Fruit fly (Drosophila melanogaster) whole organism, wandering third instar larva: ENCODE results near the gene CG14556.
A peak's percentile ranks its signal among the peaks of the same experiment; 100 is the strongest.

Experiments used
- CG32264 ChIP-seq: fragments of 200-800 bp; sonication (Bioruptor generic); optimal IDR thresholded peaks from 2 replicates; lab custom pipeline; 2016; ENCODE audit warnings: missing biosample characterization, missing genetic modification characterization
- CG9705 ChIP-seq: fragments of 200-800 bp; sonication (Bioruptor generic); optimal IDR thresholded peaks from 2 replicates; lab custom pipeline; 2018; ENCODE audit warnings: missing biosample characterization, mild to moderate bottlenecking, missing genetic modification characterization
- CrebA ChIP-seq: fragments of 200-800 bp; sonication (Bioruptor generic); optimal IDR thresholded peaks from 2 replicates; lab custom pipeline; 2016; ENCODE audit warnings: missing biosample characterization, mild to moderate bottlenecking, missing genetic modification characterization, borderline replicate concordance
- Dif ChIP-seq: fragments of 200-275, 200-300 bp; sonication (Bioruptor generic); optimal IDR thresholded peaks from 2 replicates; lab custom pipeline; 2018; ENCODE audit warnings: missing biosample characterization, missing genetic modification characterization; ENCODE audit not compliant: partially characterized antibody
- GATAd ChIP-seq: sonication (Bioruptor generic); optimal IDR thresholded peaks from 2 replicates; lab custom pipeline; 2016; ENCODE audit warnings: missing biosample characterization, missing genetic modification characterization
- HLH106 ChIP-seq: fragments of 200-800 bp; optimal IDR thresholded peaks from 3 replicates; lab custom pipeline; 2019; ENCODE audit warnings: missing biosample characterization, mild to moderate bottlenecking, missing genetic modification characterization, moderate library complexity
- Hnf4 ChIP-seq: fragments of 200-800 bp; sonication (Bioruptor generic); optimal IDR thresholded peaks from 2 replicates; lab custom pipeline; 2016; ENCODE audit warnings: missing biosample characterization, mild to moderate bottlenecking, missing genetic modification characterization
- Hr83 ChIP-seq: fragments of 200-300 bp; sonication (Bioruptor generic); optimal IDR thresholded peaks from 2 replicates; lab custom pipeline; 2016; ENCODE audit warnings: missing biosample characterization, mild to moderate bottlenecking, missing genetic modification characterization, moderate library complexity; ENCODE audit not compliant: poor library complexity, severe bottlenecking
- Jra ChIP-seq: sonication (Bioruptor generic); optimal IDR thresholded peaks from 2 replicates; lab custom pipeline; 2016; ENCODE audit warnings: missing biosample characterization, missing genetic modification characterization
- Mio ChIP-seq: sonication (Bioruptor generic); optimal IDR thresholded peaks from 2 replicates; lab custom pipeline; 2016; ENCODE audit warnings: missing biosample characterization, missing genetic modification characterization
- Myc ChIP-seq: fragments of >200 bp; optimal IDR thresholded peaks from 2 replicates; lab custom pipeline; 2017
- OdsH ChIP-seq: fragments of 200-800 bp; sonication (Bioruptor generic); optimal IDR thresholded peaks from 2 replicates; lab custom pipeline; 2016; ENCODE audit warnings: missing biosample characterization, mild to moderate bottlenecking, missing genetic modification characterization
- Sp1 ChIP-seq: fragments of 200-800 bp; sonication (Bioruptor generic); optimal IDR thresholded peaks from 3 replicates; lab custom pipeline; 2019; ENCODE audit warnings: missing biosample characterization, mild to moderate bottlenecking, missing genetic modification characterization, moderate library complexity
- Vsx2 ChIP-seq: fragments of 200-300, 225-300 bp; sonication (Bioruptor generic); optimal IDR thresholded peaks from 2 replicates; lab custom pipeline; 2018; ENCODE audit warnings: missing biosample characterization, missing genetic modification characterization; ENCODE audit not compliant: partially characterized antibody
- br ChIP-seq: fragments of 200-800 bp; sonication (Bioruptor generic); optimal IDR thresholded peaks from 2 replicates; lab custom pipeline; 2016; ENCODE audit warnings: missing biosample characterization, missing genetic modification characterization
- brk ChIP-seq: fragments of 200-800 bp; sonication (Bioruptor generic); optimal IDR thresholded peaks from 2 replicates; lab custom pipeline; 2016; ENCODE audit warnings: missing biosample characterization, mild to moderate bottlenecking, missing genetic modification characterization
- dmrt93B ChIP-seq: fragments of 200-800 bp; sonication (Bioruptor generic); optimal IDR thresholded peaks from 2 replicates; lab custom pipeline; 2018; ENCODE audit warnings: missing biosample characterization, mild to moderate bottlenecking, missing genetic modification characterization
- dsf ChIP-seq: sonication (Bioruptor generic); optimal IDR thresholded peaks from 2 replicates; lab custom pipeline; 2016; ENCODE audit warnings: missing biosample characterization, missing genetic modification characterization, borderline replicate concordance
- ey ChIP-seq: fragments of 200-800 bp; sonication (Bioruptor generic); optimal IDR thresholded peaks from 2 replicates; lab custom pipeline; 2016; ENCODE audit warnings: missing biosample characterization, missing genetic modification characterization
- foxo ChIP-seq, 2 experiments: fragments of 200-800 bp; sonication (Bioruptor generic); optimal IDR thresholded peaks; 2 replicates in 1 of 2; 3 replicates in 1 of 2; lab custom pipeline; 2016 to 2017; ENCODE audit warnings: missing biosample characterization in 2 of 2, missing genetic modification characterization in 2 of 2
- fru ChIP-seq: fragments of 200-800 bp; sonication (Bioruptor generic); optimal IDR thresholded peaks from 3 replicates; lab custom pipeline; 2016; ENCODE audit warnings: missing biosample characterization, mild to moderate bottlenecking, missing genetic modification characterization
- h ChIP-seq: fragments of 200-800 bp; sonication (Bioruptor generic); optimal IDR thresholded peaks from 3 replicates; lab custom pipeline; 2016; ENCODE audit warnings: missing biosample characterization, mild to moderate bottlenecking, missing genetic modification characterization
- jim ChIP-seq: fragments of 175-275, 200-325 bp; sonication (Bioruptor generic); optimal IDR thresholded peaks from 2 replicates; lab custom pipeline; 2016; ENCODE audit warnings: missing biosample characterization, mild to moderate bottlenecking, missing genetic modification characterization
- lola ChIP-seq: fragments of >200 bp; optimal IDR thresholded peaks from 2 replicates; lab custom pipeline; 2017; ENCODE audit warnings: missing biosample characterization, missing genetic modification characterization
- sage ChIP-seq: fragments of 200-800 bp; sonication (Bioruptor generic); optimal IDR thresholded peaks from 2 replicates; lab custom pipeline; 2016; ENCODE audit warnings: missing biosample characterization, mild to moderate bottlenecking, missing genetic modification characterization
- sv ChIP-seq: fragments of 200-800 bp; sonication (Bioruptor generic); optimal IDR thresholded peaks from 3 replicates; lab custom pipeline; 2016; ENCODE audit warnings: missing biosample characterization, missing genetic modification characterization
- usp ChIP-seq: fragments of >200 bp; optimal IDR thresholded peaks from 2 replicates; lab custom pipeline; 2017; ENCODE audit warnings: missing biosample characterization, missing genetic modification characterization
- woc ChIP-seq: sonication (Bioruptor generic); optimal IDR thresholded peaks from 2 replicates; lab custom pipeline; 2016; ENCODE audit warnings: missing biosample characterization, mild to moderate bottlenecking, missing genetic modification characterization

CG14556 gene

DNA sequence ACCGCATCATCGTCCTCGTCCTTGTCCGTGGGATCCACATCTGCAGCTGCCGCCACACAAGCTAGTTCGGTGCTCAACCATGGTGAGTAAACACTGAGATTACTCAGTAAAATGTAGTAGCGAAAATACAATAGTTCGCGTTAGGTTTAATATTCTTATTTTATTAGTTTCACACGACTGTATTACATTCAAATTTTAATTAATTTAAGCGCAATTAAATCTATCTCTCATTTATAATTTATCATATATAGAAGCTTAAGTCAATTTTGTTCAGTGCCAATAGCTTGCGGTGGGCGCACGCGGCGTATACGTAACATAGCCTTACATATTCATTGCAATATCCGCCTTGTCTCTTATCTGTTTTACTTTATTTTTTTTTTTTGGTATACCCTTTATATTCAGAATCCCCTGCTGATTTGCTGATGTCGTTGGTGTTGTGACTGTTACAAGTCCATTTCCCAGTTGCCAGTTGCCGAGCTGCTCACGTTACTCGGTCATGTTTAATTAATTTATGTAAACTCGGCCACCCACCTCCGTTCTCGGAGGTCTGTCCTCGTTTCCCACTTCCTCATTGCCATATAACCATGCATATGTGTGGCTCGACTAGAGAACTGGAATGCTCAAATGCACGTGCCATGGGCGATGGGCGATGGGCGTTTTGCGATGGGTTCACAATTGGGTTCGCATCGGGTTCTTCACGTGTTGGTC, 1.7 kb upstream of the CG14556 start:
- TF ChIP-seq Dif (GFP tag; lab: Kevin White, UChicago) (no peak), GATAd (GFP tag; lab: Kevin White, UChicago) (no peak), CG32264 (no peak), OdsH (GFP tag; lab: Kevin White, UChicago) (no peak)

DNA sequence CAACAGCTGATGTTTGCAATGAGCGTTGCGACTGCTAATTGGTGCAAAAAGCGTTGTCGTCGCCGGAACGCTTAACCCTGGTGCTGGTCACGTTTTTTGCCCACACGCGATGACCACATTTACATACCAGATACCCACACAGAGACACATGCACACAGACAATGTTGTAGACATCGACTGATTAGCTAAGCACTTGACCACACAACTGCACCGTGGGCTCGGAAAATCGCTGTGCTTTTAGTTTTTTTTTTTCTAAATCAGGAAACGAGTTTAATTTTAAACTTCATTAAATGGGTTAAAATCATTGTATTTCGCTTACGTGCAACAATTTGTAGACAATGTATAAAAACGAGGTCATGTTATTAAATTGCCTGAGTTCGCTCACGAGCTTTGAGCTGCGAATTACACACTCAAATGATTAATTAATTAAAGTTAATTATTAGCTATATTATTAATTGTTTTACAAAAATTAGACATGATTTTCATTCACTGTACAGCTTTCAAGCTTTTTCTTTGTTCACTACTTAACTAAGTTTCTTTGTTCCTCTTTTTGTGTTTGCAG, 2.1 kb downstream of the CG14556 start:
- TF ChIP-seq ey (no peak), Mio (GFP tag; lab: Kevin White, UChicago) (no peak), Myc (no peak), CG9705 (GFP tag; lab: Kevin White, UChicago) (no peak), jim (no peak), CrebA (no peak), HLH106 (tag; lab: Kevin White, UChicago) (no peak), fru (GFP tag; lab: Kevin White, UChicago) (no peak)

DNA sequence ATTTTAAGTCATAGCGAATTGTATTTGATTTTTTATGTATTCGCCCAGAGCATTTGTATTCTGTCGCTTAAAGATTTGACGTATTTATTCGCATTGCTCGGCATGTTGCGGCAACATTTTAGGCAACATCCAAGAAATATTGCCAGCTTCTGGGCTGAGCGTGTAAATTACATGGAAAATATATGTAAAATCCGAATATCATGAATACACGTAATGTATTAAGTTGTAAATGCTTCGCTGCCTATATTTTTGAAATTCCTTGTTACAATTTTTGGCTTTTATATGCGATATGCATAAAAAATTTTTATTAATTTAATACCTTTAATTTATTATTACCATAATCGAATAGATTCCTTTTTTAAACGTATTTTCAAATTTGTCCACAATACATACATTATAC, 3.2 kb downstream of the CG14556 start:
- TF ChIP-seq brk (GFP tag; lab: Kevin White, UChicago): no peak
- TF ChIP-seq Myc: peak; percentile 38
- TF ChIP-seq, all 38 proteins: peak for 1

dm6 chr3R:26130586-26130985, 4.1 kb downstream of the CG14556 start:
- no peak for TF ChIP-seq woc (GFP tag; lab: Kevin White, UChicago)
- TF ChIP-seq GATAd (GFP tag; lab: Kevin White, UChicago): no peak
- no peak for TF ChIP-seq Sp1 (GFP tag; lab: Kevin White, UChicago)
- TF ChIP-seq fru (GFP tag; lab: Kevin White, UChicago): no peak
- peak; percentile 15 for TF ChIP-seq HLH106 (tag; lab: Kevin White, UChicago)
- TF ChIP-seq ey: peak; percentile 7
- no peak for TF ChIP-seq usp (GFP tag; lab: Kevin White, UChicago)
- no peak for TF ChIP-seq dsf (GFP tag; lab: Kevin White, UChicago)
- TF ChIP-seq h (GFP tag; lab: Kevin White, UChicago): no peak
- TF ChIP-seq Hnf4 (GFP tag; lab: Kevin White, UChicago): peak; percentile 45
- TF ChIP-seq CrebA: no peak
- no peak for TF ChIP-seq br (GFP tag; lab: Kevin White, UChicago)

DNA sequence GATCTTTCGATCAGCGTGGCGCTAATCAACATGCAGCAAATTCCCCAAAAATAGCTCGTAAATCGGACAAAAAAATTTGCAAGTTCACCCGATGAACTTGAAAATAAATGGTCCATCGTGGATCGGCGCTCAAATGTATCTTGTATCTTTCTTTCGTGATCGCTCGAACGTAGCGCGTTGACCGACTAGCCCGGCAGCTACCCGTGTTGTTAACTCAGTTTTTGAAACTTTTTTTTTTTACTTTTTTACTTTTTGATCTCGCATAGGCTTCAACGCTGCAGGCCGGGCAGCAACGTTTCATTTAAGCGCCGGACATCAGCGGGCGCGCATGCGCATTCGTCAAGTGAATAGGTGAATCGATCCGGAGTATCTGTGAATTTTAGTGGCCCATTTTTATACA, 6.4 kb downstream of the CG14556 start, which contains the start of gene CG6142:
TSS of gene CG6142 (plus strand) at position 301 of the 400 bp plus-strand sequence.
- TF ChIP-seq foxo (GFP tag; optimal IDR thresholded peaks at IDR 0.05; lab: Kevin White, UChicago) (no peak), Dif (GFP tag; lab: Kevin White, UChicago) (no peak), HLH106 (tag; lab: Kevin White, UChicago) (no peak), woc (GFP tag; lab: Kevin White, UChicago) (no peak), Jra (GFP tag; lab: Kevin White, UChicago) (no peak), Myc (no peak), CG32264 (no peak), jim (no peak), Vsx2 (GFP tag; lab: Kevin White, UChicago) (no peak), Hr83 (GFP tag; lab: Kevin White, UChicago) (no peak), usp (GFP tag; lab: Kevin White, UChicago) (no peak), fru (GFP tag; lab: Kevin White, UChicago) (no peak), dsf (GFP tag; lab: Kevin White, UChicago) (no peak), dmrt93B (GFP tag; lab: Kevin White, UChicago) (no peak), lola (GFP tag; lab: Kevin White, UChicago) (no peak), sv (GFP tag; lab: Kevin White, UChicago) (no peak), sage (GFP tag; lab: Kevin White, UChicago) (no peak), CrebA (no peak)
